Fruit fly (Drosophila melanogaster) whole organism, embryonic: ENCODE results near the gene CG46523.

Source experiments
- ATbp ChIP-seq: fragments of 200-800 bp; sonication (Bioruptor generic); optimal IDR thresholded peaks from 2 replicates; lab custom pipeline; 2017; ENCODE audit warnings: missing biosample characterization, mild to moderate bottlenecking, missing genetic modification characterization, missing genetic modification reagents
- CG10543 ChIP-seq: fragments of 200-800 bp; sonication (Bioruptor generic); optimal IDR thresholded peaks from 3 replicates; lab custom pipeline; 2017; ENCODE audit warnings: missing biosample characterization, mild to moderate bottlenecking, missing genetic modification characterization, moderate library complexity
- CG10565 ChIP-seq: fragments of 200-800 bp; sonication (Bioruptor generic); optimal IDR thresholded peaks from 3 replicates; lab custom pipeline; 2016; ENCODE audit warnings: missing biosample characterization, mild to moderate bottlenecking, missing genetic modification characterization
- CG13775 ChIP-seq: fragments of 200-800 bp; sonication (Bioruptor generic); optimal IDR thresholded peaks from 3 replicates; lab custom pipeline; 2017; ENCODE audit warnings: missing biosample characterization, mild to moderate bottlenecking, missing genetic modification characterization
- CG14441 ChIP-seq: fragments of 200-800 bp; sonication (Bioruptor generic); IDR thresholded peaks from 2 replicates; pipeline ENCODE4 v1.3.6; 2022; ENCODE audit warnings: missing biosample characterization, missing genetic modification characterization
- CG15479 ChIP-seq: fragments of 200-800 bp; sonication (Bioruptor generic); optimal IDR thresholded peaks from 3 replicates; lab custom pipeline; 2019; ENCODE audit warnings: missing biosample characterization, mild to moderate bottlenecking, missing genetic modification characterization, moderate library complexity
- CG17359 ChIP-seq: fragments of 200-800 bp; sonication (Bioruptor generic); optimal IDR thresholded peaks from 3 replicates; lab custom pipeline; 2018; ENCODE audit warnings: missing biosample characterization, mild to moderate bottlenecking, missing genetic modification characterization, moderate library complexity
- CG3281 ChIP-seq: fragments of 200-800 bp; sonication (Bioruptor generic); optimal IDR thresholded peaks from 3 replicates; lab custom pipeline; 2017; ENCODE audit warnings: missing biosample characterization, mild to moderate bottlenecking, missing genetic modification characterization
- CG34422 ChIP-seq: fragments of 200-800 bp; sonication (Bioruptor generic); IDR thresholded peaks from 3 replicates; pipeline ENCODE4 v1.3.6; 2022; ENCODE audit warnings: missing biosample characterization, missing genetic modification characterization
- CG3838 ChIP-seq: fragments of 200-800 bp; sonication (Bioruptor generic); optimal IDR thresholded peaks from 3 replicates; lab custom pipeline; 2016; ENCODE audit warnings: missing biosample characterization, missing genetic modification characterization
- CG43689 ChIP-seq: fragments of 200-800 bp; sonication (Bioruptor generic); IDR thresholded peaks from 2 replicates; pipeline ENCODE4 v1.3.6; 2022; ENCODE audit warnings: missing biosample characterization, missing genetic modification characterization
- CG4820 ChIP-seq: fragments of 200-800 bp; sonication (Bioruptor generic); optimal IDR thresholded peaks from 3 replicates; lab custom pipeline; 2016; ENCODE audit warnings: missing biosample characterization, missing genetic modification characterization
- CG5245 ChIP-seq: fragments of 200-800 bp; sonication (Bioruptor generic); optimal IDR thresholded peaks from 3 replicates; lab custom pipeline; 2016; ENCODE audit warnings: missing biosample characterization, missing genetic modification characterization
- CG6683 ChIP-seq: fragments of 200-800 bp; sonication (Bioruptor generic); optimal IDR thresholded peaks from 2 replicates; lab custom pipeline; 2017; ENCODE audit warnings: missing biosample characterization, mild to moderate bottlenecking, missing genetic modification characterization, missing genetic modification reagents
- CG8765 ChIP-seq: fragments of 200-800 bp; sonication (Bioruptor generic); IDR thresholded peaks from 2 replicates; pipeline ENCODE4 v1.3.6; 2022; ENCODE audit warnings: missing biosample characterization, missing genetic modification characterization
- CG9609 ChIP-seq: fragments of 200-800 bp; sonication (Bioruptor generic); optimal IDR thresholded peaks from 3 replicates; lab custom pipeline; 2016; ENCODE audit warnings: missing biosample characterization, missing genetic modification characterization
- CG9797 ChIP-seq: fragments of 200-800 bp; sonication (Bioruptor generic); optimal IDR thresholded peaks from 3 replicates; lab custom pipeline; 2018; ENCODE audit warnings: missing biosample characterization, mild to moderate bottlenecking, missing genetic modification characterization
- Camta ChIP-seq: fragments of 200-800 bp; sonication (Bioruptor generic); optimal IDR thresholded peaks from 2 replicates; lab custom pipeline; 2016; ENCODE audit warnings: missing biosample characterization, missing genetic modification characterization
- D ChIP-seq, 2 experiments: fragments of 200-800 bp in 1 of 2; fragments of >200 bp in 1 of 2; sonication (Bioruptor generic) in 1 of 2; optimal IDR thresholded peaks; 2 replicates in 1 of 2; 3 replicates in 1 of 2; lab custom pipeline; 2017; ENCODE audit warnings: mild to moderate bottlenecking in 1 of 2, missing biosample characterization in 1 of 2, missing genetic modification characterization in 1 of 2, missing genetic modification reagents in 1 of 2
- D19B ChIP-seq: fragments of 200-800 bp; sonication (Bioruptor generic); optimal IDR thresholded peaks from 2 replicates; lab custom pipeline; 2017; ENCODE audit warnings: missing biosample characterization, mild to moderate bottlenecking, missing genetic modification characterization
- Dip2 ChIP-seq: fragments of 200-800 bp; sonication (Bioruptor generic); IDR thresholded peaks from 2 replicates; pipeline ENCODE4 v1.3.6; 2022; ENCODE audit warnings: missing biosample characterization, missing genetic modification characterization
- Elba2 ChIP-seq: fragments of 200-800 bp; sonication (Bioruptor generic); optimal IDR thresholded peaks from 3 replicates; lab custom pipeline; 2016; ENCODE audit warnings: missing biosample characterization, missing genetic modification characterization
- Kr ChIP-seq: fragments of 200-800 bp; sonication (Bioruptor generic); optimal IDR thresholded peaks from 2 replicates; lab custom pipeline; 2017; ENCODE audit warnings: missing biosample characterization, mild to moderate bottlenecking, missing genetic modification characterization
- Mes4 ChIP-seq: fragments of 200-800 bp; sonication (Bioruptor generic); optimal IDR thresholded peaks from 2 replicates; lab custom pipeline; 2016; ENCODE audit warnings: missing biosample characterization, missing genetic modification characterization
- Neu2 ChIP-seq: fragments of 200-800 bp; sonication (Bioruptor generic); optimal IDR thresholded peaks from 3 replicates; lab custom pipeline; 2016; ENCODE audit warnings: missing biosample characterization, missing genetic modification characterization, borderline replicate concordance
- ab ChIP-seq: fragments of 200-800 bp; sonication (Bioruptor generic); optimal IDR thresholded peaks from 2 replicates; lab custom pipeline; 2016; ENCODE audit warnings: missing biosample characterization, missing genetic modification characterization
- abd-A ChIP-seq: fragments of 200-800 bp; sonication (Bioruptor generic); optimal IDR thresholded peaks from 3 replicates; lab custom pipeline; 2019; ENCODE audit warnings: missing biosample characterization, mild to moderate bottlenecking, missing genetic modification characterization, moderate library complexity
- ap ChIP-seq: fragments of 200-800 bp; sonication (Bioruptor generic); IDR thresholded peaks from 2 replicates; pipeline ENCODE4 v1.3.6; 2022; ENCODE audit warnings: missing biosample characterization, missing genetic modification characterization
- ato ChIP-seq: fragments of 200-800 bp; sonication (Bioruptor generic); IDR thresholded peaks from 2 replicates; pipeline ENCODE4 v1.3.6; 2022; ENCODE audit warnings: missing biosample characterization, missing genetic modification characterization; ENCODE audit not compliant: partially characterized antibody
- bcd ChIP-seq: fragments of 200-800 bp; sonication (Bioruptor generic); optimal IDR thresholded peaks from 2 replicates; lab custom pipeline; 2017; ENCODE audit warnings: missing biosample characterization, mild to moderate bottlenecking, missing genetic modification characterization
- br ChIP-seq: fragments of >200 bp; optimal IDR thresholded peaks from 2 replicates; lab custom pipeline; 2017
- bsh ChIP-seq, 2 experiments: fragments of 200-800 bp; sonication (Bioruptor generic); optimal IDR thresholded peaks; 2 replicates each; lab custom pipeline; 2017 to 2018; ENCODE audit warnings: mild to moderate bottlenecking in 2 of 2, missing biosample characterization in 2 of 2, missing genetic modification characterization in 2 of 2, moderate library complexity in 1 of 2
- btn ChIP-seq: fragments of 200-800 bp; sonication (Bioruptor generic); optimal IDR thresholded peaks from 2 replicates; lab custom pipeline; 2016; ENCODE audit warnings: missing biosample characterization, missing genetic modification characterization
- ci ChIP-seq: fragments of 200-800 bp; sonication (Bioruptor generic); IDR thresholded peaks from 3 replicates; pipeline ENCODE4 v1.3.6; 2022; ENCODE audit warnings: missing biosample characterization, missing genetic modification characterization
- gem ChIP-seq: fragments of 200-800 bp; sonication (Bioruptor generic); optimal IDR thresholded peaks from 2 replicates; lab custom pipeline; 2019; ENCODE audit warnings: missing biosample characterization, mild to moderate bottlenecking, missing genetic modification characterization, moderate library complexity
- gsb ChIP-seq: fragments of 200-800 bp; sonication (Bioruptor generic); IDR thresholded peaks from 2 replicates; pipeline ENCODE4 v1.3.6; 2022; ENCODE audit warnings: missing biosample characterization, missing genetic modification characterization
- inv ChIP-seq: fragments of 200-800 bp; sonication (Bioruptor generic); IDR thresholded peaks from 2 replicates; pipeline ENCODE4 v1.3.6; 2022; ENCODE audit warnings: missing biosample characterization, missing genetic modification characterization; ENCODE audit not compliant: partially characterized antibody
- jing ChIP-seq: fragments of 200-800 bp; sonication (Bioruptor generic); optimal IDR thresholded peaks from 2 replicates; lab custom pipeline; 2018; ENCODE audit warnings: missing biosample characterization, mild to moderate bottlenecking, missing genetic modification characterization
- lilli ChIP-seq: fragments of 200-800 bp; sonication (Bioruptor generic); optimal IDR thresholded peaks from 3 replicates; lab custom pipeline; 2016; ENCODE audit warnings: missing biosample characterization, missing genetic modification characterization
- mam ChIP-seq: fragments of 200-800 bp; sonication (Bioruptor generic); optimal IDR thresholded peaks from 3 replicates; lab custom pipeline; 2016; ENCODE audit warnings: missing biosample characterization, missing genetic modification characterization
- onecut ChIP-seq: fragments of 200-800 bp; sonication (Bioruptor generic); IDR thresholded peaks from 2 replicates; pipeline ENCODE4 v1.3.6; 2022; ENCODE audit warnings: missing biosample characterization, missing genetic modification characterization
- ro ChIP-seq: fragments of 200-800 bp; sonication (Bioruptor generic); IDR thresholded peaks from 2 replicates; pipeline ENCODE4 v1.3.6; 2022; ENCODE audit warnings: missing biosample characterization, missing genetic modification characterization
- row ChIP-seq: fragments of 200-800 bp; sonication (Bioruptor generic); IDR thresholded peaks from 3 replicates; pipeline ENCODE4 v1.3.6; 2022; ENCODE audit warnings: missing biosample characterization, missing genetic modification characterization
- salm ChIP-seq: fragments of 200-800 bp; sonication (Bioruptor generic); optimal IDR thresholded peaks from 2 replicates; lab custom pipeline; 2018; ENCODE audit warnings: missing biosample characterization, mild to moderate bottlenecking, missing genetic modification characterization
- sc ChIP-seq, 3 experiments: fragments of >200 bp in 2 of 3; fragments of 200-800 bp in 1 of 3; sonication (Bioruptor generic) in 1 of 3; optimal IDR thresholded peaks; 2 replicates in 2 of 3; 3 replicates in 1 of 3; lab custom pipeline; 2017; ENCODE audit warnings: mild to moderate bottlenecking in 1 of 3, missing biosample characterization in 1 of 3, missing genetic modification characterization in 1 of 3, missing genetic modification reagents in 1 of 3
- ssp ChIP-seq: fragments of 200-800 bp; sonication (Bioruptor generic); IDR thresholded peaks from 2 replicates; pipeline ENCODE4 v1.3.6; 2022; ENCODE audit warnings: missing biosample characterization, missing genetic modification characterization
- toy ChIP-seq: fragments of 200-800 bp; sonication (Bioruptor generic); IDR thresholded peaks from 2 replicates; pipeline ENCODE4 v1.3.6; 2022; ENCODE audit warnings: missing biosample characterization, missing genetic modification characterization
- unpg ChIP-seq: fragments of 200-800 bp; sonication (Bioruptor generic); optimal IDR thresholded peaks from 3 replicates; lab custom pipeline; 2018; ENCODE audit warnings: missing biosample characterization, mild to moderate bottlenecking, missing genetic modification characterization, moderate library complexity
- wor ChIP-seq: fragments of 200-800 bp; sonication (Bioruptor generic); IDR thresholded peaks from 2 replicates; pipeline ENCODE4 v1.3.6; 2022; ENCODE audit warnings: missing biosample characterization, missing genetic modification characterization
- z ChIP-seq: fragments of 200-800 bp; sonication (Bioruptor generic); IDR thresholded peaks from 3 replicates; pipeline ENCODE4 v1.3.6; 2022; ENCODE audit warnings: missing biosample characterization, missing genetic modification characterization

The CG46523 gene

DNA sequence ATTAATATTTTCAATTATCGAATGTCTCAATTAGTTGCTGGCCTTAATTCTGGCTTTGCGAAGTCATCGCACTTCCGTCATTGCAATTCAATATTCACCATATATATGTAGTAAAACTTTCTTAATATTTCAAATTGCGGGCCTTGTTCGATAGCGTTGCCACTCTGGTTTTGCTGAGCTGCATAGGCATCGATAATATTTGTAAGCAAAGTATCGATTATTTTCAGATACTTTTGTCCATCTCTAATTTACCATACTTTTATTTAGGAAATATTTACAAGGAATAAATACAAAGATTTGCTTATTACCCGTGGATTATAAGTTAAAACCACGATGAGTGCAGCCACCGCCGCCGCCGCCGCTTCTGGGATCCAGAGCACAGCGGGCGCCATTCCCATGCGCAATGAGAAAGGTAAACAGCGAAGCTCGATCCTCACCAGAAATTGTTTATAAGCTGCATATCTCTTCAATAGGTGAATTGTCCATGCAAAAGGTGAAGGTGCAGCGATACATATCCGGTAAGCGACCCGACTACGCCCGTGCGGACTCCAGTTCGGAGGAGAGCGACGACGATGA, 2.0 kb upstream of the CG46523 start, which contains the start of gene Mfap1 (continued):
- TF ChIP-seq ssp (GFP tag; lab: Robert Waterston, UW) (no peak), bcd (GFP tag; lab: Kevin White, UChicago) (no peak), CG6683 (GFP tag; lab: Kevin White, UChicago) (no peak), z (GFP tag; lab: Robert Waterston, UW) (no peak), CG3281 (GFP tag; lab: Kevin White, UChicago) (no peak), ATbp (GFP tag; lab: Kevin White, UChicago) (no peak), bsh (GFP tag; optimal IDR thresholded peaks at IDR 0.05; lab: Kevin White, UChicago) (no peak), Dip2 (GFP tag; lab: Robert Waterston, UW) (no peak), unpg (GFP tag; lab: Kevin White, UChicago) (no peak), toy (no peak), D19B (GFP tag; lab: Kevin White, UChicago) (no peak), ro (GFP tag; lab: Robert Waterston, UW) (no peak), row (GFP tag; lab: Robert Waterston, UW) (0 out of 3 replicates have a peak, but pooled peaks have one; percentile 8), CG14441 (no peak), CG10543 (GFP tag; lab: Kevin White, UChicago) (no peak), CG9797 (GFP tag; lab: Kevin White, UChicago) (peak; percentile 19), CG34422 (GFP tag; lab: Robert Waterston, UW) (no peak), jing (GFP tag; lab: Kevin White, UChicago) (no peak), salm (no peak), CG5245 (GFP tag; lab: Kevin White, UChicago) (no peak), CG8765 (GFP tag; lab: Robert Waterston, UW) (no peak), CG4820 (GFP tag; lab: Kevin White, UChicago) (peak; percentile 4), ato (0 out of 2 replicates have a peak, but pooled peaks have one; percentile 15), sc (optimal IDR thresholded peaks at IDR 0.05; lab: Kevin White, UChicago) (no peak), sc (GFP tag; optimal IDR thresholded peaks at IDR 0.05; lab: Kevin White, UChicago) (no peak), Mes4 (no peak), CG17359 (tag; lab: Kevin White, UChicago) (no peak), gsb (GFP tag; lab: Robert Waterston, UW) (no peak), gem (tag; lab: Kevin White, UChicago) (no peak), CG15479 (GFP tag; lab: Kevin White, UChicago) (no peak), CG43689 (GFP tag; lab: Robert Waterston, UW) (no peak), Neu2 (GFP tag; lab: Kevin White, UChicago) (no peak), CG10565 (no peak), D (optimal IDR thresholded peaks at IDR 0.05; lab: Kevin White, UChicago) (no peak), D (GFP tag; optimal IDR thresholded peaks at IDR 0.05; lab: Kevin White, UChicago) (no peak), btn (GFP tag; lab: Kevin White, UChicago) (no peak), wor (GFP tag; lab: Robert Waterston, UW) (no peak), CG9609 (GFP tag; lab: Kevin White, UChicago) (no peak), mam (GFP tag; lab: Kevin White, UChicago) (peak; percentile 58), ci (GFP tag; lab: Robert Waterston, UW) (no peak; the same call in 2 of the 3 replicates), ab (GFP tag; lab: Kevin White, UChicago) (no peak), CG3838 (GFP tag; lab: Kevin White, UChicago) (no peak), CG13775 (GFP tag; lab: Kevin White, UChicago) (no peak), abd-A (no peak), Elba2 (GFP tag; lab: Kevin White, UChicago) (no peak), onecut (peak; percentile 99), br (lab: Kevin White, UChicago) (no peak), Kr (GFP tag; lab: Kevin White, UChicago) (no peak), Camta (GFP tag; lab: Kevin White, UChicago) (no peak), ap (GFP tag; lab: Robert Waterston, UW) (no peak), lilli (peak; percentile 18), inv (GFP tag; lab: Robert Waterston, UW) (peak; percentile 66; the same call in 1 of the 2 replicates)
